Fruit fly (Drosophila melanogaster) whole organism, wandering third instar larva: Measurements from ENCODE around the gene CG9672.

ENCODE experiments used
- HLH106 ChIP-seq: fragments of 200-800 bp; optimal IDR thresholded peaks from 3 replicates; lab custom pipeline; 2019; ENCODE audit warnings: missing biosample characterization, mild to moderate bottlenecking, missing genetic modification characterization, moderate library complexity
- h ChIP-seq: fragments of 200-800 bp; sonication (Bioruptor generic); optimal IDR thresholded peaks from 3 replicates; lab custom pipeline; 2016; ENCODE audit warnings: missing biosample characterization, mild to moderate bottlenecking, missing genetic modification characterization

- no peak for TF ChIP-seq h (GFP tag; lab: Kevin White, UChicago)
- TF ChIP-seq HLH106: no peak
These were observed 32.1 kb downstream of the CG9672 start for dm6 chrX:16674538-16674937.
